Worm (Caenorhabditis elegans): ENCODE results near the gene nst-1.

nst-1 gene

DNA sequence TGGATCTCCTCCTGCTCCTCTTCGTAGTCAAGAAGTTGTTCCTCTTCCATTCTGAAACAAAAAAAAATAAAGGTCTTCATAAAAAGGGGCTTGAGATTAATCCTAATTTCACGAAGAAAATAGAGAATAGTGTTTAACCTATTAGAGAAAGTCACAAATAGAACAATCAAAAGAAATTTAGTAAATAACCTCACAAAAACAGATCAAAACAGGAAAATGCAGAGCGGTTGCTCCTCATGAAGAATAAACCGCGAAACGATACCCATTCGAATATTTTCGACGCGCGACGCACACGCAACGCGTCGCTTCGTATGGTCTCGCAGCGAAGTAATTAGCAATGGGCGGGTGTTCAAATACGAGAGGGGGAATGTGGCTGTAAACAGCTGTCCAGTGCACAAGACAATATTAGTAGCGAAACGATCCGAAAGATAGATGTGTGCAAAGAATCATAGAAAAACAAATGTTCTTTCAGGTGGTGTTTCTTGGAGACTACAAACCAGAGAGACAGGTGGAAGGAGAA, 45.9 kb upstream of the nst-1 start, which contains the start of gene hel-1 (continued):
- TF ChIP-seq ccch-3 (GFP tag; optimal IDR thresholded peaks at IDR 0.05) (no peak), lsl-1 (GFP tag; optimal IDR thresholded peaks at IDR 0.05) (peak; percentile 51), ztf-28 (GFP tag; IDR thresholded peaks at IDR 0.05) (no peak), cebp-1 (GFP tag; IDR thresholded peaks at IDR 0.05) (no peak), cebp-1 (tag; optimal IDR thresholded peaks at IDR 0.05) (no peak), sptf-2 (GFP tag; optimal IDR thresholded peaks at IDR 0.05) (no peak), ZK185.1 (tag; optimal IDR thresholded peaks at IDR 0.05; ENCODE audit: poor library complexity, severe bottlenecking) (peak; percentile 45), die-1 (tag; optimal IDR thresholded peaks at IDR 0.05) (no peak), F10E7.11 (tag; optimal IDR thresholded peaks at IDR 0.05) (no peak), F52B5.7 (tag; optimal IDR thresholded peaks at IDR 0.05) (no peak), C17E4.6 (GFP tag; IDR thresholded peaks at IDR 0.05) (no peak), snpc-1.3 (tag; optimal IDR thresholded peaks at IDR 0.05; ENCODE audit: insufficient read depth) (no peak), lsy-27 (tag; optimal IDR thresholded peaks at IDR 0.05; ENCODE audit: borderline replicate concordance, insufficient read depth) (no peak), ceh-58 (GFP tag; IDR thresholded peaks at IDR 0.05) (no peak), nfya-2 (GFP tag; IDR thresholded peaks at IDR 0.05) (no peak), pha-4 (tag; optimal IDR thresholded peaks at IDR 0.05) (no peak), F49E8.2 (tag; optimal IDR thresholded peaks at IDR 0.05; ENCODE audit: insufficient read depth) (no peak), lin-40 (tag; optimal IDR thresholded peaks at IDR 0.05) (no peak), nfyb-1 (GFP tag; IDR thresholded peaks at IDR 0.05) (peak; percentile 49; the same call in 1 of the 2 replicates), fkh-3 (tag; optimal IDR thresholded peaks at IDR 0.05) (no peak), mxl-1 (tag; optimal IDR thresholded peaks at IDR 0.05) (no peak), F33H1.4 (GFP tag; IDR thresholded peaks at IDR 0.05) (peak; percentile 91), cebp-2 (GFP tag; IDR thresholded peaks at IDR 0.05) (no peak), rcor-1 (GFP tag; IDR thresholded peaks at IDR 0.05) (peak; percentile 46; the same call in 1 of the 2 replicates), let-526 (GFP tag; IDR thresholded peaks at IDR 0.05) (0 out of 2 replicates have a peak, but pooled peaks have one; percentile 46), hrde-1 (tag; optimal IDR thresholded peaks at IDR 0.05; ENCODE audit: borderline replicate concordance) (no peak), gei-17 (GFP tag; optimal IDR thresholded peaks at IDR 0.05) (no peak), hmg-1.2 (GFP tag; IDR thresholded peaks at IDR 0.05) (peak; percentile 55; the same call in 1 of the 2 replicates), ztf-22 (GFP tag; optimal IDR thresholded peaks at IDR 0.05) (no peak), egl-18 (GFP tag; IDR thresholded peaks at IDR 0.05) (no peak), tbx-9 (tag; optimal IDR thresholded peaks at IDR 0.05; ENCODE audit: borderline replicate concordance) (no peak), T26A5.8 (tag; optimal IDR thresholded peaks at IDR 0.05) (no peak), ceh-40 (GFP tag; IDR thresholded peaks at IDR 0.05) (no peak), D2030.7 (GFP tag; IDR thresholded peaks at IDR 0.05) (peak; percentile 46; the same call in 1 of the 2 replicates), madf-3 (GFP tag; IDR thresholded peaks at IDR 0.05) (peak; percentile 99), B0035.1 (tag; optimal IDR thresholded peaks at IDR 0.05) (no peak), atf-7 (tag; optimal IDR thresholded peaks at IDR 0.05) (no peak), lin-26 (GFP tag; IDR thresholded peaks at IDR 0.05) (no peak), nfya-1 (tag; optimal IDR thresholded peaks at IDR 0.05; ENCODE audit: borderline replicate concordance, insufficient read depth) (no peak), mes-4 (tag; optimal IDR thresholded peaks at IDR 0.05) (no peak), F22D6.2 (tag; optimal IDR thresholded peaks at IDR 0.05) (no peak), ztf-25 (GFP tag; IDR thresholded peaks at IDR 0.05) (no peak), unc-62 (GFP tag; optimal IDR thresholded peaks at IDR 0.05) (no peak), dpff-1 (tag; optimal IDR thresholded peaks at IDR 0.05) (no peak), let-607 (tag; optimal IDR thresholded peaks at IDR 0.05) (no peak), rec-8 (tag; optimal IDR thresholded peaks at IDR 0.05) (no peak), F23B12.7 (tag; optimal IDR thresholded peaks at IDR 0.05; ENCODE audit: insufficient read depth) (no peak)

All from whole organism, young adult.